1 fruit fly cellular context compared by ENCODE assay signal in the genomic region with DNA sequence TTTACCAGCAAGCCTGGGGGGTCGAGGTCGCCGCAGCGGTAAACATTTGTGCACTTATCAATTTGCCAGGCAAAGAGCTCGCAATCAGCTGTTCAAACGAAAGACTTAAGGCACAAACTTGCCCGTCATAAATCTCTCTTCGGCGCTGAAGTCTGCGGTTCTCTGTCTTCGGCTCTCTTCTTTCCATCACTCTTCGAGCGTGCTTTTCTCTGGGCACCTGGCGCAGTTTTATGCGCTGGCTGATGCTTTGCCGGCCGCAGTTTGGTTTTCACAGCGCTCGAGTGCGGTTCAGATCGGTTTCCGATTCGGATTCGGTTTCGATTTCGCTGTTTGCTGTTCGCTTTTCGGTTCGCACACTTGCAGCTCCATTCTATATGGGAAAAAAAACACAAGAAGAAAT.
TF ChIP-seq lines count a peak whose summit lies in the region.

No protein-coding gene starts in this region.

TF ChIP-seq in whole organism, prepupa, 60 proteins besides CTCF, POLR2A, EP300 and RAD21 (continued from another document):
- peak; percentile 49; the same call in 1 of the 3 replicates for TF ChIP-seq CG6163 (GFP tag; IDR thresholded peaks at IDR 0.05; lab: Robert Waterston, UW)
- no peak for TF ChIP-seq lz (GFP tag; optimal IDR thresholded peaks at IDR 0.05; lab: Kevin White, UChicago)
- TF ChIP-seq eg (GFP tag; IDR thresholded peaks at IDR 0.05; lab: Robert Waterston, UW), result peak; percentile 41; the same call in 1 of the 3 replicates
TF ChIP-seq in whole organism, prepupa: peak in this region for 4.
